Fruit fly (Drosophila melanogaster) whole organism, embryonic: ENCODE results near the gene PH4alphaNE2.

Experiments used
- Atf-2 ChIP-seq: fragments of 200-800 bp; sonication (Bioruptor generic); optimal IDR thresholded peaks from 2 replicates; lab custom pipeline; 2016; ENCODE audit warnings: missing biosample characterization, missing genetic modification characterization
- Awh ChIP-seq: fragments of 200-800 bp; sonication (Bioruptor generic); IDR thresholded peaks from 2 replicates; pipeline ENCODE4, ENCODE4 v1.3.6; 2022; ENCODE audit warnings: missing biosample characterization, missing genetic modification characterization
- BtbVII ChIP-seq: fragments of 200-800 bp; sonication (Bioruptor generic); optimal IDR thresholded peaks from 3 replicates; lab custom pipeline; 2017; ENCODE audit warnings: missing biosample characterization, mild to moderate bottlenecking, missing genetic modification characterization
- CG10979 ChIP-seq: fragments of 200-800 bp; sonication (Bioruptor generic); optimal IDR thresholded peaks from 2 replicates; lab custom pipeline; 2018; ENCODE audit warnings: missing biosample characterization, mild to moderate bottlenecking, missing genetic modification characterization, moderate library complexity
- CG11085 ChIP-seq: fragments of 200-800 bp; sonication (Bioruptor generic); IDR thresholded peaks from 2 replicates; pipeline ENCODE4 v1.3.6; 2022; ENCODE audit warnings: missing biosample characterization, missing genetic modification characterization
- CG11398 ChIP-seq: fragments of 200-800 bp; sonication (Bioruptor generic); optimal IDR thresholded peaks from 2 replicates; lab custom pipeline; 2016; ENCODE audit warnings: missing biosample characterization, missing genetic modification characterization
- CG11560 ChIP-seq: fragments of 200-800 bp; sonication (Bioruptor generic); IDR thresholded peaks from 3 replicates; pipeline ENCODE4 v1.3.6; 2022; ENCODE audit warnings: missing biosample characterization, missing genetic modification characterization
- CG12104 ChIP-seq: fragments of 200-800 bp; sonication (Bioruptor generic); optimal IDR thresholded peaks from 3 replicates; lab custom pipeline; 2016; ENCODE audit warnings: missing biosample characterization, missing genetic modification characterization
- CG14050 ChIP-seq: fragments of 200-800 bp; sonication (Bioruptor generic); IDR thresholded peaks from 3 replicates; pipeline ENCODE4 v1.3.6; 2022; ENCODE audit warnings: missing biosample characterization, missing genetic modification characterization
- CG15269 ChIP-seq: fragments of 200-800 bp; sonication (Bioruptor generic); optimal IDR thresholded peaks from 2 replicates; lab custom pipeline; 2018; ENCODE audit warnings: missing biosample characterization, mild to moderate bottlenecking, missing genetic modification characterization, moderate library complexity
- CG1602 ChIP-seq: fragments of 200-800 bp; sonication (Bioruptor generic); optimal IDR thresholded peaks from 3 replicates; lab custom pipeline; 2016; ENCODE audit warnings: missing biosample characterization, missing genetic modification characterization
- CG17385 ChIP-seq: fragments of 200-800 bp; sonication (Bioruptor generic); optimal IDR thresholded peaks from 3 replicates; lab custom pipeline; 2018; ENCODE audit warnings: missing biosample characterization, mild to moderate bottlenecking, missing genetic modification characterization
- CG17829 ChIP-seq: fragments of 200-800 bp; optimal IDR thresholded peaks from 2 replicates; lab custom pipeline; 2019; ENCODE audit warnings: missing biosample characterization, mild to moderate bottlenecking, missing genetic modification characterization, moderate library complexity
- CG18011 ChIP-seq: fragments of 200-800 bp; sonication (Bioruptor generic); optimal IDR thresholded peaks from 2 replicates; lab custom pipeline; 2017; ENCODE audit warnings: missing biosample characterization, missing genetic modification characterization, mild to moderate bottlenecking, moderate library complexity, missing genotype
- CG18619 ChIP-seq: fragments of 200-800 bp; sonication (Bioruptor generic); optimal IDR thresholded peaks from 3 replicates; lab custom pipeline; 2017; ENCODE audit warnings: missing biosample characterization, mild to moderate bottlenecking, missing genetic modification characterization
- CG2129 ChIP-seq: fragments of 200-800 bp; sonication (Bioruptor generic); IDR thresholded peaks from 2 replicates; pipeline ENCODE4 v1.3.6; 2022; ENCODE audit warnings: missing biosample characterization, missing genetic modification characterization; ENCODE audit not compliant: partially characterized antibody
- CG30020 ChIP-seq: fragments of 200-800 bp; optimal IDR thresholded peaks from 2 replicates; lab custom pipeline; 2019; ENCODE audit warnings: missing biosample characterization, mild to moderate bottlenecking, missing genetic modification characterization, moderate library complexity
- CG32772 ChIP-seq: fragments of 200-800 bp; sonication (Bioruptor generic); IDR thresholded peaks from 2 replicates; pipeline ENCODE4 v1.3.6; 2022; ENCODE audit warnings: missing biosample characterization, missing genetic modification characterization
- CG3407 ChIP-seq: fragments of 200-800 bp; sonication (Bioruptor generic); optimal IDR thresholded peaks from 2 replicates; lab custom pipeline; 2018; ENCODE audit warnings: missing biosample characterization, mild to moderate bottlenecking, missing genetic modification characterization
- CG4282 ChIP-seq: fragments of 200-800 bp; sonication (Bioruptor generic); optimal IDR thresholded peaks from 2 replicates; lab custom pipeline; 2016; ENCODE audit warnings: missing biosample characterization, missing genetic modification characterization
- CG5180 ChIP-seq: fragments of 200-800 bp; sonication (Bioruptor generic); optimal IDR thresholded peaks from 3 replicates; lab custom pipeline; 2017; ENCODE audit warnings: missing biosample characterization, missing genetic modification characterization, mild to moderate bottlenecking, moderate library complexity, missing genetic modification reagents
- CG6683 ChIP-seq: fragments of 200-800 bp; sonication (Bioruptor generic); optimal IDR thresholded peaks from 2 replicates; lab custom pipeline; 2017; ENCODE audit warnings: missing biosample characterization, mild to moderate bottlenecking, missing genetic modification characterization, missing genetic modification reagents
- CG7357 ChIP-seq: fragments of 200-800 bp; sonication (Bioruptor generic); IDR thresholded peaks from 3 replicates; pipeline ENCODE4 v1.3.6; 2022; ENCODE audit warnings: missing biosample characterization, missing genetic modification characterization
- CG7745 ChIP-seq: fragments of 200-800 bp; sonication (Bioruptor generic); optimal IDR thresholded peaks from 2 replicates; lab custom pipeline; 2018; ENCODE audit warnings: missing biosample characterization, mild to moderate bottlenecking, missing genetic modification characterization, moderate library complexity
- CG7963 ChIP-seq: fragments of 200-800 bp; sonication (Bioruptor generic); IDR thresholded peaks from 3 replicates; pipeline ENCODE4 v1.3.6; 2022; ENCODE audit warnings: missing biosample characterization, missing genetic modification characterization; ENCODE audit not compliant: partially characterized antibody
- CG8290 ChIP-seq, 3 experiments: fragments of 200-800 bp; sonication (Bioruptor generic); optimal IDR thresholded peaks; 2 replicates each; lab custom pipeline; 2016 to 2019; ENCODE audit warnings: missing biosample characterization in 3 of 3, missing genetic modification characterization in 3 of 3, mild to moderate bottlenecking in 2 of 3, moderate library complexity in 1 of 3
- CG8478 ChIP-seq: fragments of >200 bp; optimal IDR thresholded peaks from 2 replicates; lab custom pipeline; 2018
- CG9437 ChIP-seq: fragments of 200-800 bp; sonication (Bioruptor generic); optimal IDR thresholded peaks from 2 replicates; lab custom pipeline; 2018; ENCODE audit warnings: missing biosample characterization, mild to moderate bottlenecking, missing genetic modification characterization
- Eip74EF ChIP-seq, 2 experiments: fragments of 200-800 bp in 1 of 2; fragments of >200 bp in 1 of 2; sonication (Bioruptor generic) in 1 of 2; optimal IDR thresholded peaks; 2 replicates each; lab custom pipeline; 2017 to 2019; ENCODE audit warnings: missing biosample characterization in 2 of 2, missing genetic modification characterization in 2 of 2, mild to moderate bottlenecking in 1 of 2, moderate library complexity in 1 of 2
- Elba2 ChIP-seq: fragments of 200-800 bp; sonication (Bioruptor generic); optimal IDR thresholded peaks from 3 replicates; lab custom pipeline; 2016; ENCODE audit warnings: missing biosample characterization, missing genetic modification characterization
- Hmx ChIP-seq: fragments of 200-800 bp; sonication (Bioruptor generic); optimal IDR thresholded peaks from 2 replicates; lab custom pipeline; 2016; ENCODE audit warnings: missing biosample characterization, missing genetic modification characterization
- Hr3 ChIP-seq: fragments of 200-800 bp; sonication (Bioruptor generic); optimal IDR thresholded peaks from 3 replicates; lab custom pipeline; 2016; ENCODE audit warnings: missing biosample characterization, missing genetic modification characterization
- dan ChIP-seq: fragments of 200-800 bp; sonication (Bioruptor generic); IDR thresholded peaks from 2 replicates; pipeline ENCODE4 v1.3.6; 2022; ENCODE audit warnings: missing biosample characterization, missing genetic modification characterization
- hb ChIP-seq: fragments of 200-800 bp; sonication (Bioruptor generic); IDR thresholded peaks from 3 replicates; pipeline ENCODE4 v1.3.6; 2022; ENCODE audit warnings: missing biosample characterization, missing genetic modification characterization; ENCODE audit not compliant: partially characterized antibody
- hbn ChIP-seq: fragments of 200-800 bp; sonication (Bioruptor generic); IDR thresholded peaks from 2 replicates; pipeline ENCODE4 v1.3.6; 2022; ENCODE audit warnings: missing biosample characterization, missing genetic modification characterization; ENCODE audit not compliant: partially characterized antibody
- ken ChIP-seq: fragments of 200-800 bp; sonication (Bioruptor generic); IDR thresholded peaks from 3 replicates; pipeline ENCODE4 v1.3.6; 2022; ENCODE audit warnings: missing biosample characterization, missing genetic modification characterization
- mam ChIP-seq: fragments of 200-800 bp; sonication (Bioruptor generic); optimal IDR thresholded peaks from 3 replicates; lab custom pipeline; 2016; ENCODE audit warnings: missing biosample characterization, missing genetic modification characterization
- mld ChIP-seq: fragments of 200-800 bp; sonication (Bioruptor generic); IDR thresholded peaks from 3 replicates; pipeline ENCODE4 v1.3.6; 2022; ENCODE audit warnings: missing biosample characterization, missing genetic modification characterization; ENCODE audit not compliant: partially characterized antibody
- onecut ChIP-seq: fragments of 200-800 bp; sonication (Bioruptor generic); IDR thresholded peaks from 2 replicates; pipeline ENCODE4 v1.3.6; 2022; ENCODE audit warnings: missing biosample characterization, missing genetic modification characterization
- p53 ChIP-seq: fragments of 200-800 bp; sonication (Bioruptor generic); optimal IDR thresholded peaks from 2 replicates; lab custom pipeline; 2016; ENCODE audit warnings: missing biosample characterization, missing genetic modification characterization
- pfk ChIP-seq: fragments of 200-800 bp; sonication (Bioruptor generic); optimal IDR thresholded peaks from 2 replicates; lab custom pipeline; 2018; ENCODE audit warnings: missing biosample characterization, mild to moderate bottlenecking, missing genetic modification characterization, moderate library complexity
- prd ChIP-seq, 3 experiments: fragments of >200 bp in 2 of 3; fragments of 200-800 bp in 1 of 3; sonication (Bioruptor generic) in 1 of 3; optimal IDR thresholded peaks in 2 of 3; IDR thresholded peaks in 1 of 3; 2 replicates in 2 of 3; 3 replicates in 1 of 3; pipeline versions ENCODE4 v1.3.6 to Lab custom; 2017 to 2022; ENCODE audit warnings: missing biosample characterization in 1 of 3, missing genetic modification characterization in 1 of 3
- pum ChIP-seq: fragments of 200-800 bp; sonication (Bioruptor generic); optimal IDR thresholded peaks from 2 replicates; lab custom pipeline; 2016; ENCODE audit warnings: missing biosample characterization, missing genetic modification characterization
- sna ChIP-seq: fragments of 200-800 bp; sonication (Bioruptor generic); IDR thresholded peaks from 2 replicates; pipeline ENCODE4 v1.3.6; 2022; ENCODE audit warnings: missing biosample characterization, missing genetic modification characterization; ENCODE audit not compliant: partially characterized antibody
- stc ChIP-seq: fragments of 200-800 bp; sonication (Bioruptor generic); IDR thresholded peaks from 2 replicates; pipeline ENCODE4 v1.3.6; 2022; ENCODE audit warnings: missing biosample characterization, missing genetic modification characterization
- tna ChIP-seq: fragments of 200-800 bp; sonication (Bioruptor generic); IDR thresholded peaks from 2 replicates; pipeline ENCODE4 v1.3.6; 2022; ENCODE audit warnings: missing biosample characterization, missing genetic modification characterization; ENCODE audit not compliant: partially characterized antibody
- ttk ChIP-seq: fragments of 200-800 bp; sonication (Bioruptor generic); IDR thresholded peaks from 2 replicates; pipeline ENCODE4 v2.1.2; 2022; ENCODE audit warnings: missing biosample characterization, missing genetic modification characterization
- vvl ChIP-seq: fragments of 200-800 bp; sonication (Bioruptor generic); IDR thresholded peaks from 2 replicates; pipeline ENCODE4 v1.3.6; 2022; ENCODE audit warnings: missing biosample characterization, missing genetic modification characterization

Gene PH4alphaNE2

DNA sequence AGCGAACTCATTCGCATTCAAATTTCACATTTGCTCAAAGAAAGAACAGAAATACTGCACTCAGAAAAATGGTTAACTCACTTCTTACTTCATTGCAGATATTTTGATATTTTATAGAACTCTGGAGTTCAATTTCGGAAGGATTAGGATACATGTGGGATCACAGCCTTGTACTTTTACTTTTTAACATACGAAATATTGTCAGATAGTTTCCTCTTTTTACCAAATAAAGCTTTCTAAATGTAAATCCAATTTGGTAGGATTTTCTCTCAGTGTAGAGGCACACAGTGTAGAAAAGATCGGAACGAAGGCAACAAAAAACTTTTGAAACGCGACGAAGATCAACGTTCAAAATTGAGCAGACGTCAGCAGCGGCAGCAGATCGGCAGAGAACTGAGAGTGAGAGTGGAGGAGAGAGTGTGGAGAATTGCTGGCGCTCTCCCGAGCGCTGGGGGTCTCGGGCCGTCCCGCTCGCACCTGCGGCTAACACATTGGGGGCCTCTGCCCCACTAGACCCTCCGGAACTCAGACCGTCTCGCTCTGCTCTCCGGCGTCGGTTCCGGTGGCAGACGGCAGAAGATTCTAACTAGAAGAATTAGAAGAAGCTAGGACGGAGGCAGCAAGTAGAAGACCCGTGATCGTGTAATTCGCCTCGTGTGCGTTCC, 20.1 kb upstream of the PH4alphaNE2 start, which contains the start of gene tmod (continued):
- no peak for TF ChIP-seq CG12104
- TF ChIP-seq CG18619 (GFP tag; lab: Kevin White, UChicago) = no peak
- TF ChIP-seq Hr3 = peak; percentile 23
- no peak for TF ChIP-seq CG17829
- TF ChIP-seq CG7963 (GFP tag; lab: Robert Waterston, UW) = no peak
- no peak for TF ChIP-seq CG8290 (GFP tag; optimal IDR thresholded peaks at IDR 0.05; lab: Kevin White, UChicago)
- TF ChIP-seq CG8290 (tag; optimal IDR thresholded peaks at IDR 0.05; lab: Kevin White, UChicago) = peak in 1 of 2 experiments; percentile 38
- TF ChIP-seq Hmx (GFP tag; lab: Kevin White, UChicago) = no peak
- no peak for TF ChIP-seq CG30020 (tag; lab: Kevin White, UChicago)
- TF ChIP-seq CG1602 = peak; percentile 5
- peak; percentile 32; the same call in 1 of the 2 replicates for TF ChIP-seq vvl (GFP tag; lab: Robert Waterston, UW)
- peak; percentile 78 for TF ChIP-seq CG10979
- TF ChIP-seq CG14050 (GFP tag; lab: Robert Waterston, UW) = no peak
- TF ChIP-seq Awh (GFP tag; lab: Robert Waterston, UW) = no peak
- peak; percentile 60 for TF ChIP-seq CG15269 (tag; lab: Kevin White, UChicago)
- TF ChIP-seq tna (GFP tag; lab: Robert Waterston, UW) = no peak
- TF ChIP-seq mld = no peak
- TF ChIP-seq CG4282 = no peak
- peak; percentile 28 for TF ChIP-seq pum
- TF ChIP-seq CG11085 (GFP tag; lab: Robert Waterston, UW) = no peak
- TF ChIP-seq CG32772 (GFP tag; lab: Robert Waterston, UW) = no peak
- TF ChIP-seq Eip74EF (GFP tag; optimal IDR thresholded peaks at IDR 0.05; lab: Kevin White, UChicago) = no peak
- no peak for TF ChIP-seq p53 (GFP tag; lab: Kevin White, UChicago)
- TF ChIP-seq ken = peak; percentile 66; the same call in 2 of the 3 replicates
- no peak for TF ChIP-seq CG11398
- TF ChIP-seq CG8478 (lab: Kevin White, UChicago) = peak; percentile 50
- TF ChIP-seq CG11560 = no peak
- no peak for TF ChIP-seq Elba2 (GFP tag; lab: Kevin White, UChicago)
- TF ChIP-seq ttk (GFP tag; lab: Robert Waterston, UW) = no peak
- no peak for TF ChIP-seq pfk (GFP tag; lab: Kevin White, UChicago)
- TF ChIP-seq BtbVII (GFP tag; lab: Kevin White, UChicago) = peak; percentile 30
- TF ChIP-seq onecut = 0 out of 2 replicates have a peak, but pooled peaks have one; percentile 28
- 0 out of 2 replicates have a peak, but pooled peaks have one; percentile 6 for TF ChIP-seq stc (GFP tag; lab: Robert Waterston, UW)
- TF ChIP-seq CG7745 (tag; lab: Kevin White, UChicago) = no peak
- TF ChIP-seq dan (GFP tag; lab: Robert Waterston, UW) = no peak
- TF ChIP-seq prd (optimal IDR thresholded peaks at IDR 0.05; lab: Kevin White, UChicago) = no peak
- peak; percentile 59; the same call in 2 of the 3 replicates for TF ChIP-seq prd (GFP tag; IDR thresholded peaks at IDR 0.05; lab: Robert Waterston, UW)
- peak; percentile 25 for TF ChIP-seq CG3407 (GFP tag; lab: Kevin White, UChicago)
- TF ChIP-seq hb (GFP tag; lab: Robert Waterston, UW) = no peak
- TF ChIP-seq hbn (GFP tag; lab: Robert Waterston, UW) = no peak
- TF ChIP-seq mam (GFP tag; lab: Kevin White, UChicago) = peak; percentile 37
- TF ChIP-seq CG7357 (GFP tag; lab: Robert Waterston, UW) = no peak
- TF ChIP-seq CG9437 (GFP tag; lab: Kevin White, UChicago) = no peak
- peak; percentile 45 for TF ChIP-seq CG17385 (GFP tag; lab: Kevin White, UChicago)
- TF ChIP-seq CG2129 (GFP tag; lab: Robert Waterston, UW) = no peak
- TF ChIP-seq CG5180 (GFP tag; lab: Kevin White, UChicago) = peak; percentile 21
- TF ChIP-seq CG6683 (GFP tag; lab: Kevin White, UChicago) = no peak
- no peak for TF ChIP-seq CG18011 (GFP tag; lab: Kevin White, UChicago)
- TF ChIP-seq sna (GFP tag; lab: Robert Waterston, UW) = no peak
- TF ChIP-seq Atf-2 (GFP tag; lab: Kevin White, UChicago) = peak; percentile 27
